Fruit fly (Drosophila melanogaster) whole organism: ENCODE data around the gene HBS1.

Experiments
- CG8478 ChIP-seq: fragments of >200 bp; optimal IDR thresholded peaks from 2 replicates; lab custom pipeline; 2018; ENCODE audit warnings: inconsistent platforms
- psq ChIP-seq: fragments of >200 bp; optimal IDR thresholded peaks from 2 replicates; lab custom pipeline; 2017

DNA sequence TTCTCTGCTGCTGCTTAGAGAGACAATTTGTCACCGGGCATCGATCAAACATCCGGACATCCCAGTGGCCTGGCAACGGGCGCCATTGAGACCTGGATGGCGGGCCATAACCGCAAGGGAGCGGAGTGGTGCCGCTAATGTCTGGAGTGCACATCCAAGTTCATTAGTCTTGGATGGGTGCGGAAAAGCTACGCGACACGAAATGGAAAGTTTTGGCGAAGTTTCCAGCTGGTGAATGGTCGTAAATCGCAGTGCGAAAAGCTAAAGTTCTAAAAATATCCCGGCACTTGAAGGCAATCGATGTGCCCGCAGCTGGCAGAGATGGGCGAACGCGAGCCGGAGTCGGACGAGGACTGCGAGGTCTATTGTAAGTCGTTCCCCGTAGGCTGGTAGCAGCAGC lies 4.7 kb upstream of the HBS1 start, which contains the start of gene CG13924:
- TF ChIP-seq CG8478 (no peak), psq (lab: Kevin White, UChicago) (no peak)
